Fruit fly (Drosophila melanogaster) whole organism, embryonic: ENCODE results near the gene CG43638.

Source experiments
- ATbp ChIP-seq: fragments of 200-800 bp; sonication (Bioruptor generic); optimal IDR thresholded peaks from 2 replicates; lab custom pipeline; 2017; ENCODE audit warnings: missing biosample characterization, mild to moderate bottlenecking, missing genetic modification characterization, missing genetic modification reagents
- Blimp-1 ChIP-seq: fragments of 200-800 bp; sonication (Bioruptor generic); optimal IDR thresholded peaks from 3 replicates; lab custom pipeline; 2018; ENCODE audit warnings: missing biosample characterization, missing genetic modification characterization, mild to moderate bottlenecking, moderate library complexity, missing genetic modification reagents
- BtbVII ChIP-seq: fragments of 200-800 bp; sonication (Bioruptor generic); optimal IDR thresholded peaks from 3 replicates; lab custom pipeline; 2017; ENCODE audit warnings: missing biosample characterization, mild to moderate bottlenecking, missing genetic modification characterization
- CG10462 ChIP-seq: fragments of 200-800 bp; sonication (Bioruptor generic); optimal IDR thresholded peaks from 2 replicates; lab custom pipeline; 2016; ENCODE audit warnings: missing biosample characterization, missing genetic modification characterization
- CG10543 ChIP-seq: fragments of 200-800 bp; sonication (Bioruptor generic); optimal IDR thresholded peaks from 3 replicates; lab custom pipeline; 2017; ENCODE audit warnings: missing biosample characterization, mild to moderate bottlenecking, missing genetic modification characterization, moderate library complexity
- CG11093 ChIP-seq: fragments of 200-800 bp; sonication (Bioruptor generic); IDR thresholded peaks from 3 replicates; pipeline ENCODE4 v1.3.6; 2022; ENCODE audit warnings: missing biosample characterization, missing genetic modification characterization
- CG12769 ChIP-seq: fragments of 200-800 bp; sonication (Bioruptor generic); optimal IDR thresholded peaks from 2 replicates; lab custom pipeline; 2019; ENCODE audit warnings: missing biosample characterization, mild to moderate bottlenecking, missing genetic modification characterization, moderate library complexity
- CG14050 ChIP-seq: fragments of 200-800 bp; sonication (Bioruptor generic); IDR thresholded peaks from 3 replicates; pipeline ENCODE4 v1.3.6; 2022; ENCODE audit warnings: missing biosample characterization, missing genetic modification characterization
- CG1529 ChIP-seq: fragments of 200-800 bp; sonication (Bioruptor generic); optimal IDR thresholded peaks from 3 replicates; lab custom pipeline; 2018; ENCODE audit warnings: missing biosample characterization, missing genetic modification characterization
- CG1602 ChIP-seq: fragments of 200-800 bp; sonication (Bioruptor generic); optimal IDR thresholded peaks from 3 replicates; lab custom pipeline; 2016; ENCODE audit warnings: missing biosample characterization, missing genetic modification characterization
- CG1647 ChIP-seq: fragments of 200-800 bp; sonication (Bioruptor generic); optimal IDR thresholded peaks from 3 replicates; lab custom pipeline; 2016; ENCODE audit warnings: missing biosample characterization, missing genetic modification characterization
- CG17361 ChIP-seq: fragments of 200-800 bp; sonication (Bioruptor generic); IDR thresholded peaks from 3 replicates; pipeline ENCODE4 v1.3.6; 2022; ENCODE audit warnings: missing biosample characterization, missing genetic modification characterization
- CG18764 ChIP-seq: fragments of 200-800 bp; sonication (Bioruptor generic); optimal IDR thresholded peaks from 3 replicates; lab custom pipeline; 2016; ENCODE audit warnings: missing biosample characterization, missing genetic modification characterization
- CG2199 ChIP-seq: fragments of 200-800 bp; sonication (Bioruptor generic); IDR thresholded peaks from 3 replicates; pipeline ENCODE4 v1.3.6; 2022; ENCODE audit warnings: missing biosample characterization, missing genetic modification characterization
- CG2678 ChIP-seq: fragments of 200-800 bp; sonication (Bioruptor generic); optimal IDR thresholded peaks from 3 replicates; lab custom pipeline; 2019; ENCODE audit warnings: missing biosample characterization, mild to moderate bottlenecking, missing genetic modification characterization, moderate library complexity
- CG4282 ChIP-seq: fragments of 200-800 bp; sonication (Bioruptor generic); optimal IDR thresholded peaks from 2 replicates; lab custom pipeline; 2016; ENCODE audit warnings: missing biosample characterization, missing genetic modification characterization
- CG4328 ChIP-seq: fragments of 200-800 bp; sonication (Bioruptor generic); optimal IDR thresholded peaks from 3 replicates; lab custom pipeline; 2017; ENCODE audit warnings: missing biosample characterization, missing genetic modification reagents, missing genetic modification characterization
- CG5180 ChIP-seq: fragments of 200-800 bp; sonication (Bioruptor generic); optimal IDR thresholded peaks from 3 replicates; lab custom pipeline; 2017; ENCODE audit warnings: missing biosample characterization, missing genetic modification characterization, mild to moderate bottlenecking, moderate library complexity, missing genetic modification reagents
- CG7357 ChIP-seq: fragments of 200-800 bp; sonication (Bioruptor generic); IDR thresholded peaks from 3 replicates; pipeline ENCODE4 v1.3.6; 2022; ENCODE audit warnings: missing biosample characterization, missing genetic modification characterization
- CG7786 ChIP-seq: fragments of 200-800 bp; sonication (Bioruptor generic); optimal IDR thresholded peaks from 2 replicates; lab custom pipeline; 2016; ENCODE audit warnings: missing biosample characterization, missing genetic modification characterization
- CG8765 ChIP-seq: fragments of 200-800 bp; sonication (Bioruptor generic); IDR thresholded peaks from 2 replicates; pipeline ENCODE4 v1.3.6; 2022; ENCODE audit warnings: missing biosample characterization, missing genetic modification characterization
- CG9817 ChIP-seq: fragments of 200-800 bp; sonication (Bioruptor generic); optimal IDR thresholded peaks from 2 replicates; lab custom pipeline; 2018; ENCODE audit warnings: missing biosample characterization, mild to moderate bottlenecking, missing genetic modification characterization, moderate library complexity
- Dek ChIP-seq: fragments of 200-800 bp; sonication (Bioruptor generic); optimal IDR thresholded peaks from 3 replicates; lab custom pipeline; 2019; ENCODE audit warnings: missing biosample characterization, mild to moderate bottlenecking, missing genetic modification characterization, moderate library complexity
- Dip3 ChIP-seq: fragments of 200-800 bp; sonication (Bioruptor generic); optimal IDR thresholded peaks from 3 replicates; lab custom pipeline; 2016; ENCODE audit warnings: missing biosample characterization, missing genetic modification characterization
- Dp ChIP-seq: fragments of 200-800 bp; sonication (Bioruptor generic); optimal IDR thresholded peaks from 2 replicates; lab custom pipeline; 2018; ENCODE audit warnings: missing biosample characterization, mild to moderate bottlenecking, missing genetic modification characterization, moderate library complexity
- GATAe ChIP-seq: fragments of 200-800 bp; sonication (Bioruptor generic); conservative IDR thresholded peaks from 2 replicates; pipeline ENCODE4 v1.3.6; 2022; ENCODE audit warnings: missing biosample characterization, missing genetic modification characterization
- Gug ChIP-seq: fragments of 200-800 bp; sonication (Bioruptor generic); IDR thresholded peaks from 4 replicates; pipeline ENCODE4 v1.3.6; 2022; ENCODE audit warnings: missing biosample characterization, missing genetic modification characterization
- HLHmδ ChIP-seq: fragments of 200-800 bp; sonication (Bioruptor generic); optimal IDR thresholded peaks from 2 replicates; lab custom pipeline; 2018; ENCODE audit warnings: missing biosample characterization, mild to moderate bottlenecking, missing genetic modification characterization, moderate library complexity
- Hr39 ChIP-seq: fragments of >200 bp; optimal IDR thresholded peaks from 2 replicates; lab custom pipeline; 2017
- NfI ChIP-seq: fragments of 200-800 bp; sonication (Bioruptor generic); optimal IDR thresholded peaks from 3 replicates; lab custom pipeline; 2018; ENCODE audit warnings: missing biosample characterization, mild to moderate bottlenecking, missing genetic modification characterization, moderate library complexity
- Side ChIP-seq: fragments of 200-800 bp; sonication (Bioruptor generic); optimal IDR thresholded peaks from 2 replicates; lab custom pipeline; 2016; ENCODE audit warnings: missing biosample characterization, missing genetic modification characterization
- amos ChIP-seq: fragments of 200-800 bp; sonication (Bioruptor generic); IDR thresholded peaks from 2 replicates; pipeline ENCODE4 v1.3.6; 2022; ENCODE audit warnings: missing biosample characterization, missing genetic modification characterization; ENCODE audit not compliant: partially characterized antibody
- aop ChIP-seq: fragments of 200-800 bp; sonication (Bioruptor generic); IDR thresholded peaks from 2 replicates; pipeline ENCODE4 v1.3.6; 2022; ENCODE audit warnings: missing biosample characterization, missing genetic modification characterization
- ara ChIP-seq: fragments of 200-800 bp; sonication (Bioruptor generic); IDR thresholded peaks from 2 replicates; pipeline ENCODE4 v1.3.6; 2022; ENCODE audit warnings: missing biosample characterization, missing genetic modification characterization
- bbx ChIP-seq: fragments of 200-800 bp; sonication (Bioruptor generic); IDR thresholded peaks from 2 replicates; pipeline ENCODE4 v1.3.6; 2022; ENCODE audit warnings: missing biosample characterization, missing genetic modification characterization; ENCODE audit not compliant: partially characterized antibody
- bigmax ChIP-seq: fragments of 200-800 bp; sonication (Bioruptor generic); optimal IDR thresholded peaks from 2 replicates; lab custom pipeline; 2018; ENCODE audit warnings: missing biosample characterization, mild to moderate bottlenecking, missing genetic modification characterization
- ems ChIP-seq: fragments of 200-800 bp; sonication (Bioruptor generic); optimal IDR thresholded peaks from 3 replicates; lab custom pipeline; 2016; ENCODE audit warnings: missing biosample characterization, missing genetic modification characterization
- eve ChIP-seq, 2 experiments: fragments of >200 bp; optimal IDR thresholded peaks; 2 replicates each; lab custom pipeline; 2017; ENCODE audit warnings: missing biosample characterization in 2 of 2, missing genetic modification characterization in 2 of 2
- ftz-f1 ChIP-seq: fragments of 200-800 bp; sonication (Bioruptor generic); optimal IDR thresholded peaks from 2 replicates; lab custom pipeline; 2016; ENCODE audit warnings: missing biosample characterization, missing genetic modification characterization
- insv ChIP-seq, 2 experiments: fragments of 200-800 bp; sonication (Bioruptor generic); optimal IDR thresholded peaks; 3 replicates each; lab custom pipeline; 2016 to 2018; ENCODE audit warnings: missing biosample characterization in 2 of 2, missing genetic modification characterization in 2 of 2
- nerfin-2 ChIP-seq: fragments of 200-800 bp; sonication (Bioruptor generic); IDR thresholded peaks from 2 replicates; pipeline ENCODE4 v1.3.6; 2022; ENCODE audit warnings: missing biosample characterization, missing genetic modification characterization; ENCODE audit not compliant: partially characterized antibody
- otp ChIP-seq: fragments of 200-800 bp; sonication (Bioruptor generic); IDR thresholded peaks from 3 replicates; pipeline ENCODE4, ENCODE4 v1.3.6; 2022; ENCODE audit warnings: missing biosample characterization, missing genetic modification characterization
- pros ChIP-seq: fragments of 200-800 bp; sonication (Bioruptor generic); optimal IDR thresholded peaks from 3 replicates; lab custom pipeline; 2019; ENCODE audit warnings: missing biosample characterization, mild to moderate bottlenecking, missing genetic modification characterization, moderate library complexity
- pum ChIP-seq: fragments of 200-800 bp; sonication (Bioruptor generic); optimal IDR thresholded peaks from 2 replicates; lab custom pipeline; 2016; ENCODE audit warnings: missing biosample characterization, missing genetic modification characterization
- rib ChIP-seq: fragments of 200-800 bp; sonication (Bioruptor generic); IDR thresholded peaks from 2 replicates; pipeline ENCODE4 v1.3.6; 2022; ENCODE audit warnings: missing biosample characterization, missing genetic modification characterization
- sim ChIP-seq: fragments of 200-800 bp; sonication (Bioruptor generic); IDR thresholded peaks from 2 replicates; pipeline ENCODE4 v1.3.6; 2022; ENCODE audit warnings: missing biosample characterization, missing genetic modification characterization
- stc ChIP-seq: fragments of 200-800 bp; sonication (Bioruptor generic); IDR thresholded peaks from 2 replicates; pipeline ENCODE4 v1.3.6; 2022; ENCODE audit warnings: missing biosample characterization, missing genetic modification characterization
- unc-4 ChIP-seq: fragments of 200-800 bp; sonication (Bioruptor generic); IDR thresholded peaks from 2 replicates; pipeline ENCODE4 v1.3.6; 2022; ENCODE audit warnings: missing biosample characterization, missing genetic modification characterization; ENCODE audit not compliant: partially characterized antibody
- zfh1 ChIP-seq: fragments of 200-800 bp; sonication (Bioruptor generic); IDR thresholded peaks from 3 replicates; pipeline ENCODE4 v1.3.6; 2022; ENCODE audit warnings: missing biosample characterization, missing genetic modification characterization

CG43638 gene

DNA sequence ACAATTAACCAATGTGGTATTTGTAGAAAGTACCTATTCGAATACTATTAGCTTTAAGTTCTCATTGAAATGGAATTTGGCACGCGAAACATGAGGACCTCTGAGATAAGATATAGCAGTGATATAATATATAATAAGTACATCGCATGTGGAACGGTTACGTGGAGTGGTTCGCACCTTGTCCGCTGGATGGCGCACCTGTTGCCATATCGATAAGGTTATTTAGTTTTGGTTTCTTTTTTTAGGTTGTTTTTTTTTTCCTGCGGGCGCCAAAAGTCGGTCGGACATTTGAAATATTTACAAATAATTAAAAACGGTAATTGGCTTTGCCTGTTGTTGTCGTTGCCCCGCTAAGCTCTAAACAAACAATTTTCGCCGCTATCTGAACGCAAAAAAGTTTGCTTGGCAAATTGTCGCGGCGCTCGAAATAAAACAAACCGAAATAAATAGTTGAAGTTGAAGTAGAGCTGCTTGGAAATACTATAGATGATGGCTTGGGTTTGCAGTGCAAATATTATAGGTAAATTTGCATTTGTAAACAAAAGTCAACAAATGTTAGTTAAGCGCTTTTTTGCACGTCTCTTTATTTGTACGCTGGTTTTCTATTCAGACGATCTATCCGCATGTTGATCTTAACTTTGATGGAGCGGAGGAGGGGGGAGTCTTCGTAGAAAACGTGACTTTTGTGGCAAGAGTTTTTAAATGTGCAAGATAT is 5.4 kb downstream of the CG43638 start (continued):
- TF ChIP-seq CG2199, result peak; percentile 62; the same call in 1 of the 3 replicates

DNA sequence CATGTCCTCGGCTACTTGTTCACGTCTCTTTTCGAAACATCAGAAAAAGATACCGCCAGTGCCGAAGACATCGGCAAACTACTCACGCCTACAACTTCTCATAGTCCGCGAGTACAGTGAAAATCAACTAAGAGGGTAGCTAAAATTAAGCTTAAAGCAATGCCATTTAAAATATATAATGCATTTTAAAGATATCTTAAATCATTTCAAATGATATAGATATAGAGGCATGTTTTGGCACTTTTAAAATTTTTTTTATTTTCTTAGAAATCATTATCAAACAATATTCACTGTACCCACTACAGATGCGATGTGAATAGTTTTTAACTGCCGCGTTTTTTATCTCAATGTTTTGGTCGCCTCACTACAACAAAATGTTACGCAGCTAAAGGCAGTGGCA is 6.2 kb downstream of the CG43638 start:
- TF ChIP-seq CG1529 (GFP tag; lab: Kevin White, UChicago) (no peak), Blimp-1 (GFP tag; lab: Kevin White, UChicago) (peak; percentile 39), CG5180 (GFP tag; lab: Kevin White, UChicago) (no peak), BtbVII (GFP tag; lab: Kevin White, UChicago) (no peak), CG12769 (tag; lab: Kevin White, UChicago) (no peak), CG14050 (no peak), CG11093 (GFP tag; lab: Robert Waterston, UW) (no peak), eve (GFP tag; optimal IDR thresholded peaks at IDR 0.05; lab: Kevin White, UChicago) (no peak), GATAe (GFP tag; lab: Robert Waterston, UW) (no peak), CG4282 (GFP tag; lab: Kevin White, UChicago) (no peak), Dip3 (GFP tag; lab: Kevin White, UChicago) (no peak), bigmax (no peak), CG7786 (no peak), pros (GFP tag; lab: Kevin White, UChicago) (no peak), amos (GFP tag; lab: Robert Waterston, UW) (no peak), unc-4 (GFP tag; lab: Robert Waterston, UW) (no peak), ara (no peak; the same call in 1 of the 2 replicates), CG1647 (GFP tag; lab: Kevin White, UChicago) (no peak), Dek (no peak), ATbp (GFP tag; lab: Kevin White, UChicago) (peak; percentile 11), CG8765 (GFP tag; lab: Robert Waterston, UW) (no peak), insv (GFP tag; optimal IDR thresholded peaks at IDR 0.05; lab: Kevin White, UChicago) (no peak), CG18764 (GFP tag; lab: Kevin White, UChicago) (no peak), bbx (no peak), Gug (GFP tag; lab: Robert Waterston, UW) (no peak), otp (GFP tag; lab: Robert Waterston, UW) (0 out of 3 replicates have a peak, but pooled peaks have one; percentile 38), CG2678 (tag; lab: Kevin White, UChicago) (peak; percentile 54), pum (GFP tag; lab: Kevin White, UChicago) (no peak), CG10462 (no peak), sim (GFP tag; lab: Robert Waterston, UW) (no peak), Side (no peak), CG9817 (peak; percentile 37), rib (GFP tag; lab: Robert Waterston, UW) (no peak), ftz-f1 (GFP tag; lab: Kevin White, UChicago) (no peak), Dp (GFP tag; lab: Kevin White, UChicago) (no peak), stc (0 out of 2 replicates have a peak, but pooled peaks have one; percentile 15), aop (no peak), HLHmδ (GFP tag; lab: Kevin White, UChicago) (no peak), zfh1 (GFP tag; lab: Robert Waterston, UW) (0 out of 3 replicates have a peak, but pooled peaks have one; percentile 27), CG4328 (no peak), ems (no peak), CG10543 (no peak), Hr39 (lab: Kevin White, UChicago) (no peak), nerfin-2 (GFP tag; lab: Robert Waterston, UW) (no peak), CG7357 (no peak), CG1602 (GFP tag; lab: Kevin White, UChicago) (no peak), CG17361 (0 out of 3 replicates have a peak, but pooled peaks have one; percentile 30), NfI (GFP tag; lab: Kevin White, UChicago) (no peak)
